Worm (Caenorhabditis elegans): Measurements from ENCODE around the gene C16C8.18.

- TF ChIP-seq fos-1 (tag; optimal IDR thresholded peaks at IDR 0.05), result no peak
- TF ChIP-seq unc-62 (GFP tag; optimal IDR thresholded peaks at IDR 0.05), result no peak
- no peak for TF ChIP-seq zag-1 (tag; optimal IDR thresholded peaks at IDR 0.05)
- no peak for TF ChIP-seq alr-1 (tag; optimal IDR thresholded peaks at IDR 0.05)
- TF ChIP-seq mdl-1 (tag; optimal IDR thresholded peaks at IDR 0.05), result no peak
Measured at ce11 chrII:3425433-3425832, 4.1 kb upstream of the C16C8.18 start, which contains the start of gene nep-11.

All from whole organism, L2 larva.